Worm (Caenorhabditis elegans) whole organism, L1 larva: ENCODE data around the gene tag-297.

Source experiments
- C04F5.9 ChIP-seq: sonication (generic microtip); optimal IDR thresholded peaks from 2 replicates; lab custom pipeline; 2016; ENCODE audit warnings: missing genetic modification characterization, missing compliant biosample characterization
- C16A3.4 ChIP-seq: fragments of 150-350 bp; optimal IDR thresholded peaks from 2 replicates; lab custom pipeline; 2014; ENCODE audit warnings: missing biosample characterization, missing genetic modification characterization
- C34B4.2 ChIP-seq: sonication (generic microtip); optimal IDR thresholded peaks from 2 replicates; lab custom pipeline; 2017; ENCODE audit warnings: mild to moderate bottlenecking, missing genetic modification characterization, missing compliant biosample characterization
- Y116A8C.19 ChIP-seq: sonication (generic microtip); optimal IDR thresholded peaks from 2 replicates; lab custom pipeline; 2016; ENCODE audit warnings: missing compliant biosample characterization, missing genetic modification characterization, borderline replicate concordance
- aha-1 ChIP-seq: fragments of 150-350 bp; optimal IDR thresholded peaks from 2 replicates; lab custom pipeline; 2014; ENCODE audit warnings: missing biosample characterization, missing genetic modification characterization
- alr-1 ChIP-seq: fragments of 200-800 bp; sonication (Bioruptor generic); optimal IDR thresholded peaks from 2 replicates; lab custom pipeline; 2018; ENCODE audit warnings: borderline replicate concordance, mild to moderate bottlenecking, missing genetic modification characterization, missing compliant biosample characterization
- ama-1 ChIP-seq: fragments of 150-350 bp; optimal IDR thresholded peaks from 2 replicates; lab custom pipeline; 2014
- blmp-1 ChIP-seq: fragments of 150-350 bp; optimal IDR thresholded peaks from 2 replicates; lab custom pipeline; 2014; ENCODE audit warnings: missing biosample characterization, missing genetic modification characterization
- ceh-88 ChIP-seq: fragments of 200-800 bp; sonication (Bioruptor generic); IDR thresholded peaks from 2 replicates; pipeline ENCODE4 v1.3.6; 2022; ENCODE audit warnings: missing genetic modification characterization, missing compliant biosample characterization
- dsc-1 ChIP-seq: sonication (generic microtip); optimal IDR thresholded peaks from 2 replicates; lab custom pipeline; 2016; ENCODE audit warnings: mild to moderate bottlenecking, missing genetic modification characterization, missing compliant biosample characterization
- efl-1 ChIP-seq, 4 experiments: fragments of 150-350 bp; optimal IDR thresholded peaks in 3 of 4; peaks in 1 of 4; 1 replicate in 1 of 4; 2 replicates in 3 of 4; lab custom pipeline; 2014; ENCODE audit warnings: missing biosample characterization in 2 of 4, missing genetic modification characterization in 2 of 4, missing genetic modification reagents in 2 of 4
- egl-13 ChIP-seq: sonication (generic microtip); optimal IDR thresholded peaks from 2 replicates; lab custom pipeline; 2016; ENCODE audit warnings: missing genotype, missing genetic modification reagents, missing genetic modification characterization, missing compliant biosample characterization
- elt-3 ChIP-seq, 6 experiments: fragments of 150-350 bp in 1 of 6; sonication (generic microtip); optimal IDR thresholded peaks; 2 replicates each; lab custom pipeline; 2017 to 2018; ENCODE audit warnings: missing biosample characterization in 6 of 6, missing genetic modification characterization in 6 of 6, inconsistent platforms in 1 of 6
- ets-5 ChIP-seq: fragments of 200-800 bp; sonication (Bioruptor generic); IDR thresholded peaks from 2 replicates; pipeline ENCODE4 v1.3.6; 2022; ENCODE audit warnings: missing genetic modification characterization, missing compliant biosample characterization
- fkh-4 ChIP-seq: sonication (generic microtip); optimal IDR thresholded peaks from 2 replicates; lab custom pipeline; 2016; ENCODE audit warnings: missing compliant biosample characterization, missing genetic modification characterization, borderline replicate concordance
- hlh-17 ChIP-seq: fragments of 200-800 bp; sonication (Bioruptor generic); optimal IDR thresholded peaks from 2 replicates; lab custom pipeline; 2018; ENCODE audit warnings: missing genetic modification characterization, mild to moderate bottlenecking, missing compliant biosample characterization, moderate library complexity, borderline replicate concordance
- hpl-2 ChIP-seq: fragments of 150-350 bp; optimal IDR thresholded peaks from 2 replicates; lab custom pipeline; 2014; ENCODE audit warnings: missing biosample characterization, missing genetic modification reagents, missing genetic modification characterization
- irx-1 ChIP-seq: sonication (generic microtip); optimal IDR thresholded peaks from 2 replicates; lab custom pipeline; 2016; ENCODE audit warnings: missing genetic modification characterization, missing compliant biosample characterization
- lin-14 ChIP-seq: fragments of 200-800 bp; sonication (Bioruptor generic); optimal IDR thresholded peaks from 2 replicates; lab custom pipeline; 2018; ENCODE audit warnings: mild to moderate bottlenecking, missing genetic modification characterization, moderate library complexity, missing compliant biosample characterization
- lin-35 ChIP-seq, 2 experiments: fragments of 150-350 bp; optimal IDR thresholded peaks; 2 replicates each; lab custom pipeline; 2014; ENCODE audit warnings: missing biosample characterization in 2 of 2, missing genetic modification characterization in 2 of 2, missing genetic modification reagents in 2 of 2
- mdl-1 ChIP-seq, 2 experiments: fragments of 150-350 bp; optimal IDR thresholded peaks; 2 replicates each; lab custom pipeline; 2014 to 2017; ENCODE audit warnings: missing biosample characterization in 2 of 2, missing genetic modification characterization in 2 of 2, inconsistent platforms in 1 of 2
- nhr-237 ChIP-seq: fragments of 150-350 bp; optimal IDR thresholded peaks from 2 replicates; lab custom pipeline; 2014; ENCODE audit warnings: missing biosample characterization, missing genetic modification characterization
- nhr-28 ChIP-seq: fragments of 150-350 bp; optimal IDR thresholded peaks from 2 replicates; lab custom pipeline; 2014; ENCODE audit warnings: missing biosample characterization, missing genetic modification characterization
- nhr-71 ChIP-seq: sonication (generic microtip); optimal IDR thresholded peaks from 2 replicates; lab custom pipeline; 2016; ENCODE audit warnings: mild to moderate bottlenecking, missing genetic modification characterization, moderate library complexity, missing compliant biosample characterization
- nhr-76 ChIP-seq: sonication (generic microtip); optimal IDR thresholded peaks from 2 replicates; lab custom pipeline; 2017; ENCODE audit warnings: missing biosample characterization, missing genetic modification characterization
- nhr-85 ChIP-seq: sonication (generic microtip); peaks from one replicate; lab custom pipeline; 2016; ENCODE audit warnings: missing genetic modification characterization, inconsistent platforms, missing compliant biosample characterization
- pqm-1 ChIP-seq: sonication (generic microtip); optimal IDR thresholded peaks from 3 replicates; lab custom pipeline; 2017; ENCODE audit warnings: missing biosample characterization, missing genetic modification characterization
- snu-23 ChIP-seq: sonication (generic microtip); optimal IDR thresholded peaks from 2 replicates; lab custom pipeline; 2016; ENCODE audit warnings: missing genetic modification characterization, missing compliant biosample characterization
- sox-4 ChIP-seq: sonication (generic microtip); optimal IDR thresholded peaks from 2 replicates; lab custom pipeline; 2016; ENCODE audit warnings: missing genetic modification characterization, missing compliant biosample characterization
- swsn-7 ChIP-seq: sonication (generic microtip); optimal IDR thresholded peaks from 2 replicates; lab custom pipeline; 2016; ENCODE audit warnings: missing genetic modification characterization, missing compliant biosample characterization
- unc-86 ChIP-seq: sonication (generic microtip); optimal IDR thresholded peaks from 2 replicates; lab custom pipeline; 2016; ENCODE audit warnings: missing genetic modification characterization, missing compliant biosample characterization
- vab-15 ChIP-seq: sonication (generic microtip); optimal IDR thresholded peaks from 2 replicates; lab custom pipeline; 2017; ENCODE audit warnings: missing genotype, mild to moderate bottlenecking, missing genetic modification characterization, missing compliant biosample characterization
- xbp-1 ChIP-seq: sonication (generic microtip); optimal IDR thresholded peaks from 2 replicates; lab custom pipeline; 2016; ENCODE audit warnings: missing genetic modification characterization, missing compliant biosample characterization
- ztf-11 ChIP-seq, 2 experiments: sonication (generic microtip); optimal IDR thresholded peaks; 2 replicates each; lab custom pipeline; 2016 to 2017; ENCODE audit warnings: missing genetic modification characterization in 2 of 2, missing biosample characterization in 1 of 2, missing compliant biosample characterization in 1 of 2
- ztf-4 ChIP-seq: fragments of 150-350 bp; optimal IDR thresholded peaks from 2 replicates; lab custom pipeline; 2014; ENCODE audit warnings: missing biosample characterization, missing genetic modification characterization

The tag-297 gene

ce11 chrII:14645290-14645689 is 17.9 kb downstream of the tag-297 start (continued):
- TF ChIP-seq sox-4 (no peak), dsc-1 (tag; lab: Kevin White, UChicago) (no peak), snu-23 (GFP tag; lab: Kevin White, UChicago) (peak; percentile 68), mdl-1 (tag; optimal IDR thresholded peaks at IDR 0.05; lab: Kevin White, UChicago) (peak in 1 of 2 experiments; percentile 23), nhr-237 (tag; lab: Kevin White, UChicago) (no peak), irx-1 (tag; lab: Kevin White, UChicago) (peak; percentile 12)

- TF ChIP-seq efl-1 (optimal IDR thresholded peaks at IDR 0.05; lab: Kevin White, UChicago): no peak
- TF ChIP-seq efl-1 (GFP tag; optimal IDR thresholded peaks at IDR 0.05 in 1 of 2; lab: Kevin White, UChicago): peak in 1 of 2 experiments; percentile 87
- TF ChIP-seq ztf-11 (tag; optimal IDR thresholded peaks at IDR 0.05; lab: Kevin White, UChicago): no peak
Measured at ce11 chrII:14647550-14647949, 20.1 kb downstream of the tag-297 start.

- TF ChIP-seq fkh-4 (tag; lab: Kevin White, UChicago) (no peak), blmp-1 (tag; lab: Kevin White, UChicago) (peak; percentile 3), C34B4.2 (tag; lab: Kevin White, UChicago) (no peak), lin-14 (GFP tag; lab: Kevin White, UChicago) (peak; percentile 61), swsn-7 (tag; lab: Kevin White, UChicago) (no peak), nhr-28 (tag; lab: Kevin White, UChicago) (no peak), nhr-85 (tag; lab: Kevin White, UChicago) (peak; percentile 51), efl-1 (optimal IDR thresholded peaks at IDR 0.05; lab: Kevin White, UChicago) (no peak), efl-1 (GFP tag; optimal IDR thresholded peaks at IDR 0.05 in 1 of 2; lab: Kevin White, UChicago) (peak in 1 of 2 experiments; percentile 61), elt-3 (tag; optimal IDR thresholded peaks at IDR 0.05; lab: Kevin White, UChicago) (peak in 4 of 6 experiments; percentile 25 to 79 (median 67))
- TF ChIP-seq, all 84 proteins: peak for 5
Measured at ce11 chrII:14664647-14665518, 37.5 kb downstream of the tag-297 start.

- TF ChIP-seq hpl-2 (no peak), irx-1 (tag; lab: Kevin White, UChicago) (no peak), ceh-88 (no peak), mdl-1 (tag; optimal IDR thresholded peaks at IDR 0.05; lab: Kevin White, UChicago) (no peak), egl-13 (tag; lab: Kevin White, UChicago) (no peak), nhr-76 (tag; lab: Kevin White, UChicago) (no peak), C04F5.9 (tag; lab: Kevin White, UChicago) (no peak), aha-1 (no peak), Y116A8C.19 (tag; lab: Kevin White, UChicago) (no peak), C16A3.4 (tag; lab: Kevin White, UChicago) (no peak), nhr-71 (tag; lab: Kevin White, UChicago) (no peak), xbp-1 (no peak), hlh-17 (GFP tag; lab: Kevin White, UChicago) (no peak)
Measured at ce11 chrII:14666274-14666673, 38.8 kb downstream of the tag-297 start.

ce11 chrII:14668608-14669007 is 41.2 kb downstream of the tag-297 start:
- no peak for TF ChIP-seq hpl-2
- TF ChIP-seq mdl-1 (tag; optimal IDR thresholded peaks at IDR 0.05; lab: Kevin White, UChicago): no peak
- no peak for TF ChIP-seq lin-35 (GFP tag; optimal IDR thresholded peaks at IDR 0.05; lab: Kevin White, UChicago)
- TF ChIP-seq ztf-11 (tag; optimal IDR thresholded peaks at IDR 0.05; lab: Kevin White, UChicago): no peak
- TF ChIP-seq alr-1 (tag; lab: Kevin White, UChicago): no peak
- no peak for TF ChIP-seq aha-1
- TF ChIP-seq ztf-4 (tag; lab: Kevin White, UChicago): no peak
- no peak for TF ChIP-seq ama-1 (lab: Kevin White, UChicago)
- TF ChIP-seq ets-5 (GFP tag; lab: Robert Waterston, UW): no peak
- no peak for TF ChIP-seq pqm-1 (tag; lab: Kevin White, UChicago)
- no peak for TF ChIP-seq unc-86 (tag; lab: Kevin White, UChicago)
- TF ChIP-seq vab-15 (tag; lab: Kevin White, UChicago): no peak
